Worm (Caenorhabditis elegans) whole organism, young adult: ENCODE data around the gene Y105C5A.26.

Source experiments
- cebp-1 ChIP-seq, 2 experiments: fragments of 200-800 bp in 1 of 2; sonication (Bioruptor generic) in 1 of 2; sonication (generic microtip) in 1 of 2; IDR thresholded peaks in 1 of 2; optimal IDR thresholded peaks in 1 of 2; 2 replicates each; pipeline versions ENCODE4 v1.3.6 to Lab custom; 2017 to 2022; ENCODE audit warnings: missing compliant biosample characterization in 2 of 2, missing genetic modification characterization in 2 of 2, mild to moderate bottlenecking in 1 of 2, missing genetic modification reagents in 1 of 2, moderate library complexity in 1 of 2
- ceh-58 ChIP-seq: fragments of 200-800 bp; sonication (Bioruptor generic); IDR thresholded peaks from 2 replicates; pipeline ENCODE4 v1.3.6; 2022; ENCODE audit warnings: missing genetic modification characterization, missing compliant biosample characterization
- fkh-3 ChIP-seq: sonication (generic microtip); optimal IDR thresholded peaks from 2 replicates; lab custom pipeline; 2016; ENCODE audit warnings: mild to moderate bottlenecking, missing genetic modification characterization, missing compliant biosample characterization
- lin-35 ChIP-seq, 3 experiments: fragments of 150-350 bp in 2 of 3; sonication (generic microtip) in 1 of 3; optimal IDR thresholded peaks; 2 replicates each; lab custom pipeline; 2014 to 2018; ENCODE audit warnings: missing biosample characterization in 3 of 3, missing genetic modification characterization in 3 of 3, missing genetic modification reagents in 3 of 3
- lsl-1 ChIP-seq: fragments of 200-800 bp; sonication (Bioruptor generic); optimal IDR thresholded peaks from 2 replicates; lab custom pipeline; 2018; ENCODE audit warnings: mild to moderate bottlenecking, missing genetic modification characterization, moderate library complexity, missing compliant biosample characterization
- tlf-1 ChIP-seq: fragments of 200-800 bp; sonication (Bioruptor generic); optimal IDR thresholded peaks from 2 replicates; lab custom pipeline; 2018; ENCODE audit warnings: mild to moderate bottlenecking, missing genetic modification characterization, missing compliant biosample characterization

- TF ChIP-seq lsl-1 (GFP tag; lab: Kevin White, UChicago), result no peak
- TF ChIP-seq ceh-58 (GFP tag; lab: Robert Waterston, UW), result no peak
- TF ChIP-seq cebp-1 (GFP tag; IDR thresholded peaks at IDR 0.05; lab: Robert Waterston, UW), result no peak
- no peak for TF ChIP-seq cebp-1 (tag; optimal IDR thresholded peaks at IDR 0.05; lab: Kevin White, UChicago)
- no peak for TF ChIP-seq tlf-1 (GFP tag; lab: Kevin White, UChicago)
- TF ChIP-seq fkh-3 (tag; lab: Kevin White, UChicago), result no peak
- no peak for TF ChIP-seq lin-35 (GFP tag; optimal IDR thresholded peaks at IDR 0.05; lab: Kevin White, UChicago)
These were observed 33.1 kb downstream of the Y105C5A.26 start for ce11 chrIV:15648245-15648644.
